Worm (Caenorhabditis elegans): ENCODE measurements around the gene T26H8.4.
A peak's percentile ranks its signal among the peaks of the same experiment; 100 is the strongest.

T26H8.4 gene

ce11 chrV:15298597-15298996, 8.0 kb downstream of the T26H8.4 start, which contains the start of gene cpr-3:
Gene cpr-3, minus strand, starts transcription at chrV:15298700.
- TF ChIP-seq flt-1 (GFP tag; IDR thresholded peaks at IDR 0.05) (no peak), tbx-37 (GFP tag; conservative IDR thresholded peaks at IDR 0.05) (no peak), ama-1 (optimal IDR thresholded peaks at IDR 0.05) (no peak), sea-1 (GFP tag; conservative IDR thresholded peaks at IDR 0.05) (no peak), F13C5.2 (tag; optimal IDR thresholded peaks at IDR 0.05) (no peak), hnd-1 (tag; optimal IDR thresholded peaks at IDR 0.05) (no peak), hmg-4 (GFP tag; optimal IDR thresholded peaks at IDR 0.05) (no peak)

DNA sequence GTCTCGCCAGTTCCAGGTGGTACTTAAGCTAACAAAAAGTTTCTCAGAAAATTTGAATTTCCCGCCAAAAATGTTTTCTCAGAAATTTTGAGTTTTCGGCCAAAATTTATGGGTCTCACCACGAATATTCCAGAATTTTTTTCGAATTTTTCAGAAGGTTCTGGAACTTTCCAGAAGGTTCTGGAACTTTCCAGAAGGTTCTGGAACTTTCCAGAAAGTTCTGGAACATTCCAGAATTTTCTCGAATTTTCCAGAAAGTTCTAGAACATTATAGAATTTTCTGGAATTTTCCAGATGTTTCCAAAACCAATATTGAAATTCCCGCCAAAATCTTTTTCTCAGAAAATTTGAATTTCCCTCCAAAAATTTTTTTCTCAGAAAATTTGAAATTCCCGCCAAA, 11.2 kb downstream of the T26H8.4 start:
- TF ChIP-seq flt-1 (GFP tag; IDR thresholded peaks at IDR 0.05) = peak; percentile 15; the same call in 1 of the 2 replicates
- TF ChIP-seq pes-1 (GFP tag; IDR thresholded peaks at IDR 0.05) = peak; percentile 54; the same call in 1 of the 2 replicates

DNA sequence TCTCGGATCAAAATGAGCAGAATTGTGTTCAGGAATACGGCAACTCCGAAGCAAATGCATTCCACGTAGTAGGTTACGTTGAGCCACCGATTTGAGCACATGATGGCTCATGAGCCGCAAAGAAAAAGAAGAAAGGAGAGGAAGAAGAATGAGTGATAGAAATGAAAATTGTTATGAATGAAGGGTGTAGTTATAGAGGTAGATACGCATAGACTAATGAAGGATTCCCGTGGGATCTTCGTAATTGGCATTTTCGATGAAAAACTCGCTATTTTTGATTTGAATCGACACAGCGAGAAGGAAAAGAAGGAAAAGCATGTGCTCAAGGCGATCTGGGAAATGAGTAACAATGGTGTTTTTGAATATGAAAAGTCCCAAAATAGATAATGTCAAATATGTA, 12.8 kb downstream of the T26H8.4 start, which contains the start of gene str-96:
Gene str-96 (minus strand): TSS at position 101 of the 400 bp plus-strand sequence.
- no peak for TF ChIP-seq tra-4 (tag; optimal IDR thresholded peaks at IDR 0.05)
- no peak for TF ChIP-seq tbx-11 (GFP tag; IDR thresholded peaks at IDR 0.05)
- no peak for TF ChIP-seq F13C5.2 (tag; optimal IDR thresholded peaks at IDR 0.05)
- TF ChIP-seq hmbx-1 (tag; optimal IDR thresholded peaks at IDR 0.05) = no peak
- TF ChIP-seq pes-1 (GFP tag; IDR thresholded peaks at IDR 0.05) = no peak
- no peak for TF ChIP-seq aly-1 (tag; optimal IDR thresholded peaks at IDR 0.05)
- TF ChIP-seq sea-1 (GFP tag; conservative IDR thresholded peaks at IDR 0.05) = no peak
- no peak for TF ChIP-seq ceh-13 (GFP tag; optimal IDR thresholded peaks at IDR 0.05)
- no peak for TF ChIP-seq tbx-37 (GFP tag; conservative IDR thresholded peaks at IDR 0.05)
- no peak for TF ChIP-seq scrt-1 (GFP tag; IDR thresholded peaks at IDR 0.05)

DNA sequence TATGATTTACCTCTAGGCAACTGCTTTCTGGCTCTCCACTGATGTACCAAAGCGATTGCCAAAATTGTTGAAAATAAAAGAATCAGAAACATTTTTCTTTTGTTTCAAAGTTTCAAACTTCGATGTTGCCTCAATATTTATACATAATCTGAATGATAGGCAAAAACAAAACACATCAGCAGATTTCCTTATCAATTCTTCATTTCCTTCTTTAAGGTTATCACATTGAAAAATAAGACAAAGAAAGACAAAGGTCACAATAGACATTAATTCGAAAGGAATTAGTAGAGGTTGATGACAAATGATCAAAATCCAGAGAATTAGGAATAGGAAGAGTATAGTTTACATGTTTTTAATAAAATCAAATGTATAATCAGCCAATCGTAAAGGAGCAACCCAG, 15.7 kb downstream of the T26H8.4 start, which contains the start of gene cyp-34A2:
Gene cyp-34A2 (minus strand): TSS at position 101 of the 400 bp plus-strand sequence.
- TF ChIP-seq tbx-37 (GFP tag; conservative IDR thresholded peaks at IDR 0.05) = no peak

DNA sequence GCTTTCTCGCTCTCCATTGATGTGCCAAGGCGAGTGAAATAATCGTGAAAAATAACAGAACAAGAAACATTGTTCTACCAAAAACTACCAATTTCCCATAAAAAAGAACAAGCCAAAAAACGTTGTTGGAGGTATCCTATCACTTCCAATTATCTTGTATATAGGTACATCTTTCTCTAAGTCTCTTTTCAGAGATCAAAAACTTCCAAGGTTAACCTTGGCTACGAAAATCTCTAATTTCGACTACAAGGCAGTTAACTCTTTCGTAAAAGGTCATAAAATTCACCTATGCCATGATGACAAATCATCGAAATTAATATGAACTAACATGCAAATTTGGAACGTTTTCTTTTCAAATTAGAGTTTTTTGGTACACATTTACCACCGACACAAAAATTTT, 18.8 kb downstream of the T26H8.4 start, which contains the start of gene cyp-34A1:
Gene cyp-34A1 (minus strand): TSS at position 101 of the 400 bp plus-strand sequence.
- TF ChIP-seq flt-1 (GFP tag; IDR thresholded peaks at IDR 0.05) (no peak), tra-4 (tag; optimal IDR thresholded peaks at IDR 0.05) (no peak), sea-1 (GFP tag; conservative IDR thresholded peaks at IDR 0.05) (no peak), B0310.2 (tag; optimal IDR thresholded peaks at IDR 0.05) (no peak), tbx-11 (GFP tag; IDR thresholded peaks at IDR 0.05) (no peak), ets-7 (tag; optimal IDR thresholded peaks at IDR 0.05) (no peak), hnd-1 (tag; optimal IDR thresholded peaks at IDR 0.05) (no peak), aly-1 (tag; optimal IDR thresholded peaks at IDR 0.05) (no peak), scrt-1 (GFP tag; IDR thresholded peaks at IDR 0.05) (no peak), ceh-36 (tag; optimal IDR thresholded peaks at IDR 0.05) (no peak), ama-1 (optimal IDR thresholded peaks at IDR 0.05) (no peak)

ce11 chrV:15285984-15286383, 20.7 kb downstream of the T26H8.4 start:
- TF ChIP-seq ceh-36 (tag; optimal IDR thresholded peaks at IDR 0.05) = no peak
- TF ChIP-seq F13C5.2 (tag; optimal IDR thresholded peaks at IDR 0.05) = no peak
- TF ChIP-seq pes-1 (GFP tag; IDR thresholded peaks at IDR 0.05) = no peak
- no peak for TF ChIP-seq tbx-11 (GFP tag; IDR thresholded peaks at IDR 0.05)
- no peak for TF ChIP-seq hnd-1 (tag; optimal IDR thresholded peaks at IDR 0.05)
- TF ChIP-seq scrt-1 (GFP tag; IDR thresholded peaks at IDR 0.05) = no peak
- no peak for TF ChIP-seq sea-1 (GFP tag; conservative IDR thresholded peaks at IDR 0.05)
- no peak for TF ChIP-seq B0310.2 (tag; optimal IDR thresholded peaks at IDR 0.05)

- TF ChIP-seq hmbx-1 (tag; optimal IDR thresholded peaks at IDR 0.05) (no peak), hnd-1 (tag; optimal IDR thresholded peaks at IDR 0.05) (no peak), sea-1 (GFP tag; conservative IDR thresholded peaks at IDR 0.05) (no peak), hmg-4 (GFP tag; optimal IDR thresholded peaks at IDR 0.05) (no peak), scrt-1 (GFP tag; IDR thresholded peaks at IDR 0.05) (no peak), aly-1 (tag; optimal IDR thresholded peaks at IDR 0.05) (no peak), ama-1 (optimal IDR thresholded peaks at IDR 0.05) (no peak), ets-7 (tag; optimal IDR thresholded peaks at IDR 0.05) (no peak), tra-4 (tag; optimal IDR thresholded peaks at IDR 0.05) (no peak)
Measured at ce11 chrV:15281279-15281949, 25.2 kb downstream of the T26H8.4 start, which contains the start of the genes srw-19 and srx-51. Gene srw-19, minus strand, starts transcription at chrV:15281379. Gene srx-51, plus strand, starts transcription at chrV:15281899.

ce11 chrV:15276915-15277314, 29.7 kb downstream of the T26H8.4 start, which contains the start of gene srw-17:
Gene srw-17, minus strand, starts transcription at chrV:15277015.
- TF ChIP-seq aly-1 (tag; optimal IDR thresholded peaks at IDR 0.05) (no peak), scrt-1 (GFP tag; IDR thresholded peaks at IDR 0.05) (no peak), ceh-13 (GFP tag; optimal IDR thresholded peaks at IDR 0.05) (no peak), ceh-36 (tag; optimal IDR thresholded peaks at IDR 0.05) (no peak), hnd-1 (tag; optimal IDR thresholded peaks at IDR 0.05) (no peak), tra-4 (tag; optimal IDR thresholded peaks at IDR 0.05) (no peak), pes-1 (GFP tag; IDR thresholded peaks at IDR 0.05) (no peak), hmbx-1 (tag; optimal IDR thresholded peaks at IDR 0.05) (no peak), tbx-11 (GFP tag; IDR thresholded peaks at IDR 0.05) (no peak), B0310.2 (tag; optimal IDR thresholded peaks at IDR 0.05) (no peak), ets-7 (tag; optimal IDR thresholded peaks at IDR 0.05) (no peak), tbx-37 (GFP tag; conservative IDR thresholded peaks at IDR 0.05) (no peak), F13C5.2 (tag; optimal IDR thresholded peaks at IDR 0.05) (no peak), flt-1 (GFP tag; IDR thresholded peaks at IDR 0.05) (no peak), sea-1 (GFP tag; conservative IDR thresholded peaks at IDR 0.05) (no peak), ama-1 (optimal IDR thresholded peaks at IDR 0.05) (no peak), hmg-4 (GFP tag; optimal IDR thresholded peaks at IDR 0.05) (no peak)
